Worm (Caenorhabditis elegans) whole organism, L1 larva: ENCODE data around the gene T03E6.9.
A peak's percentile ranks its signal among the peaks of the same experiment; 100 is the strongest.
"Not testable (repeated sequence)": the region's sequence is repeated elsewhere in the genome, so short reads cannot be mapped to it uniquely, and the experiment has no call there.

Experiments
- C16A3.4 ChIP-seq: fragments of 150-350 bp; optimal IDR thresholded peaks from 2 replicates; lab custom pipeline; 2014; ENCODE audit warnings: missing biosample characterization, missing genetic modification characterization
- F16B12.6 ChIP-seq: fragments of 150-350 bp; optimal IDR thresholded peaks from 2 replicates; lab custom pipeline; 2014; ENCODE audit warnings: missing biosample characterization, missing genetic modification characterization
- Y116A8C.19 ChIP-seq: sonication (generic microtip); optimal IDR thresholded peaks from 2 replicates; lab custom pipeline; 2016; ENCODE audit warnings: missing compliant biosample characterization, missing genetic modification characterization, borderline replicate concordance
- aha-1 ChIP-seq: fragments of 150-350 bp; optimal IDR thresholded peaks from 2 replicates; lab custom pipeline; 2014; ENCODE audit warnings: missing biosample characterization, missing genetic modification characterization
- alr-1 ChIP-seq: fragments of 200-800 bp; sonication (Bioruptor generic); optimal IDR thresholded peaks from 2 replicates; lab custom pipeline; 2018; ENCODE audit warnings: borderline replicate concordance, mild to moderate bottlenecking, missing genetic modification characterization, missing compliant biosample characterization
- blmp-1 ChIP-seq: fragments of 150-350 bp; optimal IDR thresholded peaks from 2 replicates; lab custom pipeline; 2014; ENCODE audit warnings: missing biosample characterization, missing genetic modification characterization
- ces-1 ChIP-seq: fragments of 150-350 bp; optimal IDR thresholded peaks from 2 replicates; lab custom pipeline; 2014; ENCODE audit warnings: missing biosample characterization, missing genetic modification reagents, missing genetic modification characterization
- efl-1 ChIP-seq, 4 experiments: fragments of 150-350 bp; optimal IDR thresholded peaks in 3 of 4; peaks in 1 of 4; 1 replicate in 1 of 4; 2 replicates in 3 of 4; lab custom pipeline; 2014; ENCODE audit warnings: missing biosample characterization in 2 of 4, missing genetic modification characterization in 2 of 4, missing genetic modification reagents in 2 of 4
- egl-13 ChIP-seq: sonication (generic microtip); optimal IDR thresholded peaks from 2 replicates; lab custom pipeline; 2016; ENCODE audit warnings: missing genotype, missing genetic modification reagents, missing genetic modification characterization, missing compliant biosample characterization
- ets-5 ChIP-seq: fragments of 200-800 bp; sonication (Bioruptor generic); IDR thresholded peaks from 2 replicates; pipeline ENCODE4 v1.3.6; 2022; ENCODE audit warnings: missing genetic modification characterization, missing compliant biosample characterization
- fos-1 ChIP-seq: fragments of 150-350 bp; optimal IDR thresholded peaks from 2 replicates; lab custom pipeline; 2014; ENCODE audit warnings: missing biosample characterization, missing genetic modification characterization
- grh-1 ChIP-seq: fragments of 200-800 bp; sonication (Bioruptor generic); IDR thresholded peaks from 2 replicates; pipeline ENCODE4 v1.3.6; 2022; ENCODE audit warnings: missing genetic modification reagents, missing genetic modification characterization, missing compliant biosample characterization
- hlh-4 ChIP-seq: sonication (generic microtip); optimal IDR thresholded peaks from 2 replicates; lab custom pipeline; 2016; ENCODE audit warnings: mild to moderate bottlenecking, missing genetic modification characterization, missing compliant biosample characterization
- hpl-2 ChIP-seq: fragments of 150-350 bp; optimal IDR thresholded peaks from 2 replicates; lab custom pipeline; 2014; ENCODE audit warnings: missing biosample characterization, missing genetic modification reagents, missing genetic modification characterization
- irx-1 ChIP-seq: sonication (generic microtip); optimal IDR thresholded peaks from 2 replicates; lab custom pipeline; 2016; ENCODE audit warnings: missing genetic modification characterization, missing compliant biosample characterization
- isw-1 ChIP-seq: fragments of 200-800 bp; sonication (Bioruptor generic); IDR thresholded peaks from 2 replicates; pipeline ENCODE4 v1.3.6; 2022; ENCODE audit warnings: missing genetic modification characterization, missing compliant biosample characterization
- lin-13 ChIP-seq: fragments of 150-350 bp; optimal IDR thresholded peaks from 2 replicates; lab custom pipeline; 2014; ENCODE audit warnings: missing biosample characterization, missing genetic modification reagents, missing genetic modification characterization
- mab-9 ChIP-seq: fragments of 200-800 bp; sonication (Bioruptor generic); IDR thresholded peaks from 2 replicates; pipeline ENCODE4 v1.3.6; 2022; ENCODE audit warnings: missing genetic modification reagents, missing genetic modification characterization, missing compliant biosample characterization
- mdl-1 ChIP-seq, 2 experiments: fragments of 150-350 bp; optimal IDR thresholded peaks; 2 replicates each; lab custom pipeline; 2014 to 2017; ENCODE audit warnings: missing biosample characterization in 2 of 2, missing genetic modification characterization in 2 of 2, inconsistent platforms in 1 of 2
- mep-1 ChIP-seq: fragments of 150-350 bp; optimal IDR thresholded peaks from 2 replicates; lab custom pipeline; 2014; ENCODE audit warnings: missing biosample characterization, missing genetic modification characterization
- nhr-19 ChIP-seq: fragments of 200-800 bp; sonication (Bioruptor generic); conservative IDR thresholded peaks from 2 replicates; pipeline ENCODE4 v1.3.6; 2022; ENCODE audit warnings: missing genetic modification characterization, missing compliant biosample characterization
- nhr-20 ChIP-seq: sonication (generic microtip); optimal IDR thresholded peaks from 2 replicates; lab custom pipeline; 2016; ENCODE audit warnings: mild to moderate bottlenecking, missing genetic modification characterization, missing compliant biosample characterization
- nhr-71 ChIP-seq: sonication (generic microtip); optimal IDR thresholded peaks from 2 replicates; lab custom pipeline; 2016; ENCODE audit warnings: mild to moderate bottlenecking, missing genetic modification characterization, moderate library complexity, missing compliant biosample characterization
- nhr-77 ChIP-seq: fragments of 150-350 bp; optimal IDR thresholded peaks from 2 replicates; lab custom pipeline; 2014; ENCODE audit warnings: missing biosample characterization, missing genetic modification characterization
- nhr-85 ChIP-seq: sonication (generic microtip); peaks from one replicate; lab custom pipeline; 2016; ENCODE audit warnings: missing genetic modification characterization, inconsistent platforms, missing compliant biosample characterization
- nhr-90 ChIP-seq: sonication (generic microtip); optimal IDR thresholded peaks from 2 replicates; lab custom pipeline; 2016; ENCODE audit warnings: mild to moderate bottlenecking, missing genetic modification characterization, missing compliant biosample characterization; ENCODE audit not compliant: poor library complexity
- pag-3 ChIP-seq: sonication (generic microtip); optimal IDR thresholded peaks from 2 replicates; lab custom pipeline; 2017; ENCODE audit warnings: missing genetic modification characterization, mild to moderate bottlenecking, missing compliant biosample characterization, antibody characterized with exemption, borderline replicate concordance; ENCODE audit not compliant: insufficient read depth
- pax-3 ChIP-seq: fragments of 200-800 bp; sonication (Bioruptor generic); optimal IDR thresholded peaks from 2 replicates; lab custom pipeline; 2018; ENCODE audit warnings: mild to moderate bottlenecking, missing genetic modification characterization, moderate library complexity, missing compliant biosample characterization
- pqm-1 ChIP-seq: sonication (generic microtip); optimal IDR thresholded peaks from 3 replicates; lab custom pipeline; 2017; ENCODE audit warnings: missing biosample characterization, missing genetic modification characterization
- rnt-1 ChIP-seq: sonication (generic microtip); optimal IDR thresholded peaks from 2 replicates; lab custom pipeline; 2016; ENCODE audit warnings: mild to moderate bottlenecking, missing genetic modification characterization, moderate library complexity, missing compliant biosample characterization
- tlp-1 ChIP-seq: fragments of 150-350 bp; optimal IDR thresholded peaks from 2 replicates; lab custom pipeline; 2014; ENCODE audit warnings: missing biosample characterization, missing genetic modification characterization
- unc-130 ChIP-seq: fragments of 150-350 bp; optimal IDR thresholded peaks from 2 replicates; lab custom pipeline; 2017; ENCODE audit warnings: missing biosample characterization, missing genetic modification characterization, inconsistent platforms
- unc-86 ChIP-seq: sonication (generic microtip); optimal IDR thresholded peaks from 2 replicates; lab custom pipeline; 2016; ENCODE audit warnings: missing genetic modification characterization, missing compliant biosample characterization
- xbp-1 ChIP-seq: sonication (generic microtip); optimal IDR thresholded peaks from 2 replicates; lab custom pipeline; 2016; ENCODE audit warnings: missing genetic modification characterization, missing compliant biosample characterization
- ztf-11 ChIP-seq, 2 experiments: sonication (generic microtip); optimal IDR thresholded peaks; 2 replicates each; lab custom pipeline; 2016 to 2017; ENCODE audit warnings: missing genetic modification characterization in 2 of 2, missing biosample characterization in 1 of 2, missing compliant biosample characterization in 1 of 2
- ztf-4 ChIP-seq: fragments of 150-350 bp; optimal IDR thresholded peaks from 2 replicates; lab custom pipeline; 2014; ENCODE audit warnings: missing biosample characterization, missing genetic modification characterization

Gene T03E6.9

DNA sequence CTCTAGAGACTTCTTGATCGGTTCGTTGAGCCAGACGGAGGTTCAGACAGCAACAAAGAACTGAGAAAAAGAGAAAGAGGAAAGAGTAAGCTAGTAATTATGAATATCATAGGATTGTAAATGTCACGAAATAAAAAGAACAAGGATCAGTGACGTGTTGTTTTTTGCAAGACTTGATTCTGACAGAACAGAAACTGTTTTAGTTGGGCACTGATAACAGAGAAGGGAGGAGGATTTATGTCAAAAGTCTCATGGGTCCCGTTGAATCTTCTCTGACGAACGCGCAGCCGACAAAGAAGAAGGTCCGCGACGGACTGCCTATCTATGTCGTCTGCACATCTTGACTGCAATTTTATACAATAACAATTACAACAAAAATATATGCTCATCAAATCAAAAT is at the start of gene T03E6.9:
TSS of gene T03E6.9 (minus strand) at position 101 of the 400 bp plus-strand sequence.
- TF ChIP-seq fos-1 (tag; lab: Kevin White, UChicago) (no peak), pqm-1 (no peak), hlh-4 (tag; lab: Kevin White, UChicago) (no peak), hpl-2 (GFP tag; lab: Kevin White, UChicago) (no peak), mab-9 (GFP tag; lab: Robert Waterston, UW) (no peak), unc-130 (tag; lab: Kevin White, UChicago) (no peak), egl-13 (tag; lab: Kevin White, UChicago) (no peak), grh-1 (GFP tag; lab: Robert Waterston, UW) (no peak), Y116A8C.19 (no peak)

DNA sequence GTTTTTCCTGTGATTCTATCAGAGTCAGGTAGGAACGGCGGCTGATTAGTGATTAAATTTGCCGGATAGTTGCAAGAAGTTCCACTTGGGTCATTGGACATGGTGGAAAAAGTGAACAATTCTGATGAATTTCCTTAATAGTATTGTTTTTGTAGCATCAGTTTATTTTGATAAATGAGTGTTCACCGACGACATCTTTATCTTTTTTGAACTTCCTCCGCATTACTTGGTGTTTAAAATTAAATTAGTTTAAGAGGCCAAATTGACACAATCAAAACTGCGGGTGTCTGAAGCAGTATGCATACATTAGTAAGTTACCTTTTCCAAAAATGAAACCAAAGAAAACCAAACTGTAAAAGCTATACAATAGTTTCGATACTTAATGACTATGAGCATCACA is 48.7 kb upstream of the T03E6.9 start, which contains the start of gene W06G6.11:
TSS of gene W06G6.11 (minus strand) at position 101 of the 400 bp plus-strand sequence.
- TF ChIP-seq nhr-77 (tag; lab: Kevin White, UChicago); ces-1 (GFP tag; lab: Kevin White, UChicago); ets-5 (GFP tag; lab: Robert Waterston, UW): not testable (repeated sequence)

DNA sequence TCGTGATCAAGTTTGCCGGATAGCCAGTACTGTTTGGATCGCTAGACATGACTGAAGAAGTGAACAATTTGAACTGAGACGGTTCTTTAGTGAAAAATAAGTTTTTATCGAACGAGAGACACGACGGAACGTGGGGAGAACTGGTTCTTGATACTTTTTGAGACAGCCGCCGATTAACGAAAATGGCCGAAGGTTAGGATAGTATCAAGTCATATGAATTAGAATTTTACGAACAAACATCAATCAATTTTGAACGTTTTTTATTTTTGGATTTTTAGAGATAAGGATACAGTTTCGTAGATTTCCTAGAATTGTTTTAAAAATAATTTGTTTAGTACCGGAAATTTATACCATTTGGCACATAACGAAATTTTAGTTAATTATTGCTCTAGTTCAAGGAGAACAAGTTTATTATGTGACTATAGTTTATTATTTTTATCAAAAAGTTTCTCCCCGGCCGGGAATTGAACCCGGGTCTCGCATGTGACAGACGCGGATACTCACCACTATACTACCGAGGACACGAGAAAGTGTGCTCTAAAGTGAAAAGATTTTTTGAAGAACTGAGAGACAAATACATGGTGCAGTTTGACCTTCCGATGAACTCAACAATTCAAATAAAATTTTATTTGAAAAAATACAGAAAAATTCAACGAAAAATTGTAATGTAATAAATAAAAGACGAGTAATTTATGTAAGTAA is 47.9 kb upstream of the T03E6.9 start, which contains the start of gene W06G6.20:
TSS of gene W06G6.20 (minus strand) at position 51 of the 702 bp plus-strand sequence.
- TF ChIP-seq mab-9 (GFP tag; lab: Robert Waterston, UW) (no peak), nhr-85 (tag; lab: Kevin White, UChicago) (peak; percentile 6), pax-3 (tag; lab: Kevin White, UChicago) (no peak)

DNA sequence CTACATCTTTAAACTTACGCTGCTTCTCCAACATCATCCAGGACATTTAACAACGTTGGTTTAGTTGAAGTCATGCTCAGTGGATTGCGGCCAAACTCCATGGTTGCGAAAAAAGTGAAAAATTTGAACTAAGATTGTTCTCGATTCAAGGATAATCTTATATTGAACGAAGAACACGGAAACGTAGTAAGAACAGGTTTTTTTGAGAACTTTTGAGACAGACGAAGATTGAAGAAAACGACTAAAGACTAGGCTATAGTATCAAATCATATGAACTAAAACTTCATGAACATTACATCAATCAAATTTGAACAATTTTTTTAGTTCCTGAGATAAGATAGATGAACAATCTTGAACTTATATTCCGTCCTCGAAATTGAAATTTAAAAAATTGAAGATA is 46.6 kb upstream of the T03E6.9 start, which contains the start of gene W06G6.10:
TSS of gene W06G6.10 (minus strand) at position 101 of the 400 bp plus-strand sequence.
- no peak for TF ChIP-seq efl-1 (optimal IDR thresholded peaks at IDR 0.05; lab: Kevin White, UChicago)
- peak in 1 of 2 experiments; percentile 10 for TF ChIP-seq efl-1 (GFP tag; optimal IDR thresholded peaks at IDR 0.05 in 1 of 2; lab: Kevin White, UChicago)
- TF ChIP-seq nhr-71 (tag; lab: Kevin White, UChicago): no peak

DNA sequence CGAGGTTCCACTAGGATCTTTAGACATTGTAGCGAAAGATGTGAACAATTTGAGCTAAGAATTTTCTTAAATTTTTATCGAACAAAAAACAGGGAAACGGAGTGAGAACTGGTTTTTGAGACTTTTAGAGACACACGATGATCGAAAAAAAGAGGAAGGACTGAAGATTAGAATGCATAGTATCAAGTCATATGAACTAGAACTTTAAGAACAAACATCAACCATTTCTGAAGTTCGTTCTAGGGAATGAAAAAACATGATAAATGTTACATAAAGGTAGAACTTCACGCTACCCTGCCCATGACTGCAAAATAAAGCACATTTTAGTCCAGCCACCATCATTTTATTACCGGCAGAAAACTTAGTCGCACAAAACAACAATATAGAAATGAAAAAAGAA is 45.8 kb upstream of the T03E6.9 start, which contains the start of gene W06G6.9:
TSS of gene W06G6.9 (minus strand) at position 101 of the 400 bp plus-strand sequence.
- TF ChIP-seq ztf-4 (tag; lab: Kevin White, UChicago) (no peak), blmp-1 (tag; lab: Kevin White, UChicago) (no peak), mdl-1 (tag; optimal IDR thresholded peaks at IDR 0.05; lab: Kevin White, UChicago) (no peak), rnt-1 (no peak), mep-1 (tag; lab: Kevin White, UChicago) (no peak), lin-13 (no peak)

DNA sequence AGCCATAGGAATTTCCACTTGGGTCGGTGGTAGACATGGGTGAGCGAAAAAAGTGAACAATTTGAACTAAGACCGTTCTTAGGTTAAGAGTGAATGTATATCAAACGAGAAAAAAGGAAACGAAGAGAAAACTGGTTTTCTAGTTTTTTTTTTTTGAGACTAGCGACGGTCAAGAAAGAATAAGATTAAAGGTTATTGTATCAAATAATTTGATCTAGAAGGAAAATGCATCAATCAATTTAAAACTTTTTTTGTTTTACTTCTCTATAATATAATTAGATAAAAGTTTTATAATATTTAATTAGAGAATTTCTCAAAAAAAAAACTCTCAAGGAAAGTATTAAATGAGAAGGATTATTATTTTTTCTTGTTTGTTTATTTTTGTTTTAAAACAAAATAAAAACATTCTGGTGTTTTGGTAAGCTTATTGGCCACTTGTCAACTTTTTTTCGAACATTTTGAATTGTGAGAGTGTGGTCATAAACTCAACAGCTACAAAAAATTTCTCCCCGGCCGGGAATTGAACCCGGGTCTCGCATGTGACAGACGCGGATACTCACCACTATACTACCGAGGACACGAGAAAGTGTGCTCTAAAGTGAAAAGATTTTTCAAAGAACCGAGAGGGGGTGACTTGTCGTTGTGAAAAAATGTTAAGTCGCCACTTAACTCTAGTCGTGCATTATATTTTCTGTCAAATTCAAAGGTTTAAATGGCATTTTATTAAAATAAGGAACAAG is 44.8 kb upstream of the T03E6.9 start, which contains the start of gene W06G6.17:
TSS of gene W06G6.17 (minus strand) at position 51 of the 740 bp plus-strand sequence.
- TF ChIP-seq unc-130 (tag; lab: Kevin White, UChicago) (no peak), ztf-11 (tag; optimal IDR thresholded peaks at IDR 0.05; lab: Kevin White, UChicago) (no peak), xbp-1 (no peak), irx-1 (tag; lab: Kevin White, UChicago) (no peak)

DNA sequence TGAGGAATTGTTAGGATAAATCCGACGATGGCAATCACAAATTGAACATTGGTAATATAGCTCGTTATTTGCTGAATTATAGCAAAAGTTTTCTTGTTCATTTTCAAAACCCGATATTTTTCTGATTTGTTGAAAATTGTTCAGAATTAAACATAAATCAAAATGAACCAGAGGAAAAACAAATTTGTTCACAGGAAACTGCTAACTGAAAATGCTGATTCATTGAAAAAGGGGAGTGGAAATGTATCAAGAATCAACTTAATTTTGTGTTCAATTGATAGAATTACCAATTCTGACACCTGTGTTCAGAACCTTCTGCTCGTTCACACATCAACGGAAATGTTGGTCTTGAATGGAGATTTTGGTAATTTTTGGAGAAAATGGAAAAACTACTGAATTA is 43.0 kb upstream of the T03E6.9 start, which contains the start of gene srw-77:
TSS of gene srw-77 (minus strand) at position 101 of the 400 bp plus-strand sequence.
- no peak for TF ChIP-seq F16B12.6
- TF ChIP-seq irx-1 (tag; lab: Kevin White, UChicago): no peak
- TF ChIP-seq ets-5 (GFP tag; lab: Robert Waterston, UW): no peak
- TF ChIP-seq tlp-1 (tag; lab: Kevin White, UChicago): no peak
- TF ChIP-seq aha-1: no peak
- no peak for TF ChIP-seq nhr-19 (GFP tag; lab: Robert Waterston, UW)
- TF ChIP-seq pag-3 (tag; lab: Kevin White, UChicago): no peak
- TF ChIP-seq alr-1 (tag; lab: Kevin White, UChicago): no peak
- no peak for TF ChIP-seq hpl-2 (GFP tag; lab: Kevin White, UChicago)
- no peak for TF ChIP-seq isw-1 (GFP tag; lab: Robert Waterston, UW)
- no peak for TF ChIP-seq C16A3.4
- TF ChIP-seq nhr-77 (tag; lab: Kevin White, UChicago): no peak
- no peak for TF ChIP-seq nhr-20
- no peak for TF ChIP-seq nhr-90 (tag; lab: Kevin White, UChicago)
- TF ChIP-seq grh-1 (GFP tag; lab: Robert Waterston, UW): no peak
- TF ChIP-seq unc-86 (tag; lab: Kevin White, UChicago): no peak
